Worm (Caenorhabditis elegans) whole organism, mixed stage, embryonic: Measurements from ENCODE around the gene srh-244.
A peak's percentile ranks its signal among the peaks of the same experiment; 100 is the strongest.
"Not testable (repeated sequence)": the region's sequence is repeated elsewhere in the genome, so short reads cannot be mapped to it uniquely, and the experiment has no call there.

ENCODE experiments used
- M03D4.4 ChIP-seq: sonication (generic microtip); optimal IDR thresholded peaks from 2 replicates; lab custom pipeline; 2017; ENCODE audit warnings: mild to moderate bottlenecking, missing genetic modification characterization, missing compliant biosample characterization
- blmp-1 ChIP-seq: fragments of 150-350 bp; optimal IDR thresholded peaks from 2 replicates; lab custom pipeline; 2014; ENCODE audit warnings: missing biosample characterization, missing genetic modification characterization
- ceh-39 ChIP-seq: fragments of 150-350 bp; optimal IDR thresholded peaks from 2 replicates; lab custom pipeline; 2014; ENCODE audit warnings: missing biosample characterization, missing genetic modification characterization
- ceh-43 ChIP-seq: fragments of 200-800 bp; sonication (Bioruptor generic); optimal IDR thresholded peaks from 2 replicates; lab custom pipeline; 2018; ENCODE audit warnings: mild to moderate bottlenecking, missing genetic modification characterization, moderate library complexity, missing compliant biosample characterization
- ceh-83 ChIP-seq: fragments of 200-800 bp; sonication (Bioruptor generic); optimal IDR thresholded peaks from 2 replicates; lab custom pipeline; 2018; ENCODE audit warnings: mild to moderate bottlenecking, missing genetic modification characterization, missing compliant biosample characterization
- ces-1 ChIP-seq: fragments of 150-350 bp; optimal IDR thresholded peaks from 2 replicates; lab custom pipeline; 2014; ENCODE audit warnings: missing biosample characterization, missing genetic modification reagents, missing genetic modification characterization
- cnd-1 ChIP-seq: fragments of 200-800 bp; sonication (Bioruptor generic); optimal IDR thresholded peaks from 2 replicates; lab custom pipeline; 2018; ENCODE audit warnings: mild to moderate bottlenecking, missing genetic modification characterization, missing compliant biosample characterization
- drap-1 ChIP-seq: fragments of 200-800 bp; sonication (Bioruptor generic); optimal IDR thresholded peaks from 3 replicates; lab custom pipeline; 2018; ENCODE audit warnings: mild to moderate bottlenecking, missing genetic modification characterization, missing compliant biosample characterization
- elt-1 ChIP-seq: sonication (generic microtip); optimal IDR thresholded peaks from 2 replicates; lab custom pipeline; 2017; ENCODE audit warnings: missing genetic modification characterization, mild to moderate bottlenecking, missing compliant biosample characterization, antibody characterized with exemption, moderate library complexity, borderline replicate concordance; ENCODE audit not compliant: insufficient read depth
- elt-3 ChIP-seq: fragments of 150-350 bp; optimal IDR thresholded peaks from 2 replicates; lab custom pipeline; 2014; ENCODE audit warnings: missing biosample characterization, missing genetic modification characterization
- ham-2 ChIP-seq: fragments of 200-800 bp; sonication (Bioruptor generic); optimal IDR thresholded peaks from 2 replicates; lab custom pipeline; 2018; ENCODE audit warnings: mild to moderate bottlenecking, missing genetic modification characterization, missing compliant biosample characterization
- hlh-1 ChIP-seq: fragments of 150-350 bp; optimal IDR thresholded peaks from 2 replicates; lab custom pipeline; 2014; ENCODE audit warnings: missing biosample characterization, missing genetic modification reagents, missing genetic modification characterization
- lin-13 ChIP-seq: fragments of 150-350 bp; optimal IDR thresholded peaks from 2 replicates; lab custom pipeline; 2014; ENCODE audit warnings: missing biosample characterization, missing genetic modification characterization
- lsy-2 ChIP-seq: fragments of 150-350 bp; optimal IDR thresholded peaks from 2 replicates; lab custom pipeline; 2014; ENCODE audit warnings: missing biosample characterization, missing genetic modification characterization
- mab-5 ChIP-seq: fragments of 150-350 bp; optimal IDR thresholded peaks from 2 replicates; lab custom pipeline; 2014; ENCODE audit warnings: missing biosample characterization, missing genetic modification characterization
- mep-1 ChIP-seq: fragments of 150-350 bp; optimal IDR thresholded peaks from 2 replicates; lab custom pipeline; 2017; ENCODE audit warnings: missing biosample characterization, missing genetic modification reagents, missing genetic modification characterization, inconsistent platforms
- mls-2 ChIP-seq: sonication (generic microtip); optimal IDR thresholded peaks from 2 replicates; lab custom pipeline; 2016; ENCODE audit warnings: mild to moderate bottlenecking, missing genetic modification characterization, moderate library complexity, missing compliant biosample characterization
- nhr-12 ChIP-seq: fragments of 150-350 bp; optimal IDR thresholded peaks from 2 replicates; lab custom pipeline; 2014; ENCODE audit warnings: missing biosample characterization, missing genetic modification characterization
- nhr-2 ChIP-seq: fragments of 150-350 bp; optimal IDR thresholded peaks from 2 replicates; lab custom pipeline; 2014; ENCODE audit warnings: missing biosample characterization, missing genetic modification characterization
- nhr-237 ChIP-seq: fragments of 150-350 bp; optimal IDR thresholded peaks from 2 replicates; lab custom pipeline; 2014; ENCODE audit warnings: missing biosample characterization, missing genetic modification characterization
- nhr-28 ChIP-seq: fragments of 150-350 bp; optimal IDR thresholded peaks from 2 replicates; lab custom pipeline; 2014; ENCODE audit warnings: missing biosample characterization, missing genetic modification characterization
- nhr-76 ChIP-seq: sonication (generic microtip); optimal IDR thresholded peaks from 2 replicates; lab custom pipeline; 2017; ENCODE audit warnings: missing biosample characterization, missing genetic modification characterization
- pha-4 ChIP-seq: fragments of 150-350 bp; optimal IDR thresholded peaks from 2 replicates; lab custom pipeline; 2018; ENCODE audit warnings: missing biosample characterization, missing genetic modification reagents, missing genetic modification characterization
- sem-2 ChIP-seq: fragments of 200-800 bp; sonication (Bioruptor generic); optimal IDR thresholded peaks from 2 replicates; lab custom pipeline; 2018; ENCODE audit warnings: mild to moderate bottlenecking, missing genetic modification characterization, missing compliant biosample characterization
- snpc-4 ChIP-seq: fragments of 150-350 bp; optimal IDR thresholded peaks from 2 replicates; lab custom pipeline; 2014; ENCODE audit warnings: missing biosample characterization, missing genetic modification characterization
- sptf-1 ChIP-seq: sonication (generic microtip); optimal IDR thresholded peaks from 2 replicates; lab custom pipeline; 2017; ENCODE audit warnings: mild to moderate bottlenecking, missing genetic modification characterization, moderate library complexity, missing compliant biosample characterization
- tbx-8 ChIP-seq: fragments of 200-800 bp; sonication (Bioruptor generic); optimal IDR thresholded peaks from 2 replicates; lab custom pipeline; 2018; ENCODE audit warnings: mild to moderate bottlenecking, missing genetic modification characterization, moderate library complexity, missing compliant biosample characterization
- unc-120 ChIP-seq: sonication (generic microtip); optimal IDR thresholded peaks from 2 replicates; lab custom pipeline; 2017; ENCODE audit warnings: missing genetic modification characterization, missing compliant biosample characterization; ENCODE audit not compliant: poor library complexity, severe bottlenecking
- unc-62 ChIP-seq: fragments of 150-350 bp; optimal IDR thresholded peaks from 2 replicates; lab custom pipeline; 2014; ENCODE audit warnings: missing biosample characterization, missing genetic modification reagents, missing genetic modification characterization
- zip-8 ChIP-seq: fragments of 150-350 bp; optimal IDR thresholded peaks from 2 replicates; lab custom pipeline; 2014; ENCODE audit warnings: missing biosample characterization, missing genetic modification characterization
- ztf-11 ChIP-seq: fragments of 150-350 bp; optimal IDR thresholded peaks from 2 replicates; lab custom pipeline; 2014; ENCODE audit warnings: missing biosample characterization, missing genetic modification characterization

The srh-244 gene

DNA sequence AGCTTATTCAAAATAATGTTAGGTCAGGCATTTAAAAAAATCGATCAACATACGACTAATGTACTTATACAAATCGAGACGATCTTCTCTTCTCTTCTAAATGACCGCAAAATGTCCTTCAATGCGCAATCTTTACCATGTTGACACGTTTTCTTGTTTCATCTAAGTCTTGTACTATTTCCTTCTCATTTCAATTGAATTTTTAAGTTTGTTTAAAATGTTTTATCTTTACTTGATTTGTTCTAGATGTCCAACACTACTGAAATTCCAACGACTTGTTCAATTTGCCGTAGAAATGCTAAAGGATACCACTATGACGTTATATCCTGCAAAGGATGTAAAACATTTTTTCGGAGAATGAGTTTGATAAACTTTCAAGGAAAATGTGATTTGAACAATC, 1.7 kb upstream of the srh-244 start, which contains the start of the genes nhr-263 and nhr-148:
Gene nhr-263, minus strand, starts transcription at position 101 of the 400 bp plus-strand sequence.
Gene nhr-148, plus strand, starts transcription at position 215 of the 400 bp plus-strand sequence.
- no peak for TF ChIP-seq snpc-4
- TF ChIP-seq ceh-39, result no peak
- TF ChIP-seq nhr-76 (tag; lab: Kevin White, UChicago), result no peak
- no peak for TF ChIP-seq elt-1 (tag; lab: Kevin White, UChicago)
- no peak for TF ChIP-seq hlh-1 (tag; lab: Kevin White, UChicago)
- no peak for TF ChIP-seq cnd-1 (tag; lab: Kevin White, UChicago)
- TF ChIP-seq mep-1, result no peak
- no peak for TF ChIP-seq blmp-1
- TF ChIP-seq sem-2, result no peak
- no peak for TF ChIP-seq ham-2 (GFP tag; lab: Kevin White, UChicago)
- no peak for TF ChIP-seq lsy-2 (tag; lab: Kevin White, UChicago)
- no peak for TF ChIP-seq sptf-1
- no peak for TF ChIP-seq ceh-83 (GFP tag; lab: Kevin White, UChicago)
- TF ChIP-seq mls-2 (tag; lab: Kevin White, UChicago), result no peak

DNA sequence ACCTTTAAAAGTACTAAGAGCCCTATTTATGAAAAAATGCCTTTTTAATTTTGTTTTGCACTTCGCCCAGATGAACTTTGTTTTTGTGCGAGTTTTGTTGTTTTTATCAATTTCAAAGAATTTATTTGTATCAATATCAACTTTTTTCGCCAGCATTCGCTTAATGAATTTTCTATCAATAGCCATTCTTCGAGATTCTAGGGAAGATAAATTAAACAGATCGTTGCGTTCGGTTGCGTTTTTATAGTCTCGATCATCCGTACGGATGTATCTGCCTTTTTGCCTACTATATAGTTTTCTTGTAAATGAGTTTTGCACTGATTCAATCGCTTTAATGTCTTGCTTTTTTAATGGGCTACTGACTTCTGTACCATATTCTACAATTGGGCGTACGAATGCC, 1.9 kb downstream of the srh-244 start, which contains the start of gene nhr-147:
Gene nhr-147, plus strand, starts transcription at position 301 of the 400 bp plus-strand sequence.
- not testable (repeated sequence) for TF ChIP-seq hlh-1 (tag; lab: Kevin White, UChicago); ztf-11; unc-62

DNA sequence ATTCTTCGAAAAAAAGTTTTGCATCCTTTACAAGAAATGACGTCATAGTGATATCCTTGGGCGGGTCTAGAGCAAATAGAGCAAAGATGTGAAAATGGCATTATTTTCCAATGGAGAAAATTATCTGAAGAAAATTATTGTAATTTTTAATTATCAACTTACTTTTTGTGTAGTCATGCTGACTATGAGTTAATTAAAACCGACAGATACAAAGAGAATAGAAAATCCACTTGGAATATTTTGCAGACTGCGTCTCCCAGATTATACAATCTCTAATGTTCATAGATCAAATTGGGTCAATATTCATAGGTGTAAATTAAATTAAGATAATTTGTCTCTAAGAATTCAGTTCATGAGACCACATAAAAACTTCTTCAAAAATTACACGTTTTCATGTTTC, 5.9 kb downstream of the srh-244 start, which contains the start of gene nhr-149:
Gene nhr-149, minus strand, starts transcription at position 101 of the 400 bp plus-strand sequence.
- no peak for TF ChIP-seq blmp-1
- TF ChIP-seq snpc-4, result no peak
- no peak for TF ChIP-seq drap-1
- peak; percentile 53 for TF ChIP-seq zip-8 (tag; lab: Kevin White, UChicago)
- TF ChIP-seq nhr-2 (tag; lab: Kevin White, UChicago), result no peak

DNA sequence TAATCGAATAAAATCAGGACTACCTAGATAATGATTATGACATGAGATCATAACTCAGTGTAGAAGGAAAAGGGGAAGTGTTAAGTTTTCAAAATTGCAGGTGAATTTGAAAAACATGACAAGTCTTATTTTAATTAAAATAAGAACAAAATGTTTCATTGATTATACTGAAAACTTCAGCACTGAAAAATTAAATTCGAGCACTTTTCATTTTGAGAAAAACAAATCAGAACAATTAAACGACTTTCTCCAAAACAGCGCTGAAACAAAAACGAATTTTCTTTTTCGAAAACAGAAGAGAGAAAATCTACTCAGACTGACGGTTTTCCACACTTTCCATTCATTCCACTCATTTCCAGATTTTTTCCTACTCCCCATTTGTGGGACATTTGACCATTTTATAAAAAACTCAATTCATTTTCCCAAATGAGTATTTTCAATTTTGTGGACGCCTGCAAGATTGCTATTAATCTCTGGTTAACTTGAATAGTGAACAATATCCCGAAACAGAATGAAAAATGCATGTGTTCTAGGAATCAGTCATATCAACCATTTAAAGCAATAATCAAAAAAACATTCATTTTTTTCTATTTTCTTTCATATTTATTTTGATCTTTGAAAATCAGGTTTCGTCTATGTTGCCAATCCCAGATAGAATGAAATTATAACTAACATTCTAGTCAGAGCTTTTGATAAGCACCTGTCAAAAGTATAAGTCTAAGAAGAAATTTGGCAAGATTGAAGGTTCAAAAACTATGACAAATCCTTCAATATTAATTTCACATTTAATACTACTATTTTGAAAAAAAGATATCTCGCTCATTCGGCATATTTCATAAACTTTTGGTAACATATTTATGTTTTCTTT, 8.8 kb downstream of the srh-244 start, which contains the start of the genes srh-231 and srh-275:
Gene srh-231, minus strand, starts transcription at position 51 of the 868 bp plus-strand sequence.
Gene srh-275, plus strand, starts transcription at position 818 of the 868 bp plus-strand sequence.
- TF ChIP-seq ceh-43, result no peak
- TF ChIP-seq unc-120 (tag; lab: Kevin White, UChicago), result no peak
- TF ChIP-seq M03D4.4 (tag; lab: Kevin White, UChicago), result no peak
- no peak for TF ChIP-seq mab-5
- TF ChIP-seq tbx-8 (GFP tag; lab: Kevin White, UChicago), result no peak
- TF ChIP-seq nhr-12, result no peak
- no peak for TF ChIP-seq nhr-28 (tag; lab: Kevin White, UChicago)
- no peak for TF ChIP-seq mls-2 (tag; lab: Kevin White, UChicago)
- no peak for TF ChIP-seq elt-3 (tag; lab: Kevin White, UChicago)
- TF ChIP-seq lin-13 (tag; lab: Kevin White, UChicago), result no peak
- TF ChIP-seq drap-1, result no peak
- TF ChIP-seq zip-8 (tag; lab: Kevin White, UChicago), result no peak
- no peak for TF ChIP-seq hlh-1 (tag; lab: Kevin White, UChicago)
- TF ChIP-seq blmp-1, result no peak
- no peak for TF ChIP-seq mep-1
- no peak for TF ChIP-seq nhr-76 (tag; lab: Kevin White, UChicago)
- TF ChIP-seq, all 35 proteins: peak for 0

DNA sequence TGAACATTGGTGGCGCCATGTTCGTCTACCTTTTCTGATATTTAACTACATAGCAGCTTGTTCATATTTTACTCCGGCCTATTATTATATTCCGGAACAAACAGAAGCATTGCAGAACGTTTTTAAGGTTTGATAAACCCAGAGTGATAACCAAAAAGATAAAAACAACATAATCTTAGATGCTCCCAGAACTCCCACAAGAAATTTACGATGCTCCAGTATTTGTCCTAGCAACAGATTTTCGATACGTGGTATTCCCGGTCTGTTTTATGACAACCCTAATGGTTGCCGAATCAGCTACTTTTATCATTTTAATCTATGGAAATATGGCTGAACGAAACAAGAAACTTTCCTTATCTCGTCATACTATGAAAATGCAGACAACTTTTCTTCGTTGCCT, 10.0 kb downstream of the srh-244 start:
- no peak for TF ChIP-seq ztf-11
- TF ChIP-seq pha-4 (tag; lab: Kevin White, UChicago), result no peak
- no peak for TF ChIP-seq mep-1
- no peak for TF ChIP-seq nhr-237 (tag; lab: Kevin White, UChicago)
- TF ChIP-seq ceh-39, result no peak
- TF ChIP-seq unc-120 (tag; lab: Kevin White, UChicago), result no peak
- no peak for TF ChIP-seq elt-3 (tag; lab: Kevin White, UChicago)
- no peak for TF ChIP-seq ces-1
- no peak for TF ChIP-seq mab-5
- TF ChIP-seq cnd-1 (tag; lab: Kevin White, UChicago), result no peak
- TF ChIP-seq nhr-12, result no peak
- no peak for TF ChIP-seq M03D4.4 (tag; lab: Kevin White, UChicago)
- no peak for TF ChIP-seq snpc-4
- no peak for TF ChIP-seq tbx-8 (GFP tag; lab: Kevin White, UChicago)
- no peak for TF ChIP-seq nhr-28 (tag; lab: Kevin White, UChicago)
- TF ChIP-seq ceh-43, result no peak
- TF ChIP-seq lsy-2 (tag; lab: Kevin White, UChicago), result no peak
